Fruit fly (Drosophila melanogaster): ENCODE data around the gene CG14301.
A peak's percentile ranks its signal among the peaks of the same experiment; 100 is the strongest.

Gene CG14301

dm6 chr3R:18583881-18584545 lies 57.2 kb downstream of the CG14301 start (continued):
- TF ChIP-seq CG15011 (GFP tag; optimal IDR thresholded peaks at IDR 0.05) (peak; percentile 95), E2f1 (GFP tag; IDR thresholded peaks at IDR 0.05) (peak; percentile 95), btn (GFP tag; optimal IDR thresholded peaks at IDR 0.05) (peak; percentile 89), CG30020 (tag; optimal IDR thresholded peaks at IDR 0.05) (peak; percentile 86), tin (GFP tag; optimal IDR thresholded peaks at IDR 0.05) (peak; percentile 95), CG10366 (GFP tag; IDR thresholded peaks at IDR 0.05) (peak; percentile 91), CG18011 (GFP tag; optimal IDR thresholded peaks at IDR 0.05) (peak; percentile 85), jing (GFP tag; optimal IDR thresholded peaks at IDR 0.05) (peak; percentile 94), stc (GFP tag; IDR thresholded peaks at IDR 0.05) (peak; percentile 89), Nf-YB (GFP tag; optimal IDR thresholded peaks at IDR 0.05) (peak; percentile 89), CG1603 (tag; optimal IDR thresholded peaks at IDR 0.05) (peak; percentile 96), CG16779 (GFP tag; IDR thresholded peaks at IDR 0.05) (peak; percentile 80), Sry-β (GFP tag; optimal IDR thresholded peaks at IDR 0.05) (peak; percentile 77), C15 (GFP tag; IDR thresholded peaks at IDR 0.05) (peak; percentile 87), Atf6 (GFP tag; IDR thresholded peaks at IDR 0.05) (peak; percentile 96), Dll (GFP tag; IDR thresholded peaks at IDR 0.05; ENCODE audit: partially characterized antibody) (peak; percentile 9; the same call in 1 of the 4 replicates), CG8944 (GFP tag; optimal IDR thresholded peaks at IDR 0.05) (peak; percentile 97), sim (GFP tag; IDR thresholded peaks at IDR 0.05) (peak; percentile 84), en (GFP tag; optimal IDR thresholded peaks at IDR 0.05) (peak; percentile 91), TFAM (GFP tag; optimal IDR thresholded peaks at IDR 0.05) (peak; percentile 86), CG12942 (GFP tag; optimal IDR thresholded peaks at IDR 0.05) (peak; percentile 97), Ptx1 (GFP tag; IDR thresholded peaks at IDR 0.05) (peak; percentile 95), fu2 (GFP tag; optimal IDR thresholded peaks at IDR 0.05) (peak; percentile 92), bowl (GFP tag; IDR thresholded peaks at IDR 0.05) (peak; percentile 86), CG4854 (GFP tag; optimal IDR thresholded peaks at IDR 0.05) (peak; percentile 98), stwl (tag; optimal IDR thresholded peaks at IDR 0.05) (peak; percentile 43), Xrp1 (GFP tag; IDR thresholded peaks at IDR 0.05) (peak; percentile 96), CrebB (tag; optimal IDR thresholded peaks at IDR 0.05) (peak; percentile 94), CG7963 (GFP tag; IDR thresholded peaks at IDR 0.05; ENCODE audit: partially characterized antibody) (no peak), CG17359 (tag; optimal IDR thresholded peaks at IDR 0.05) (peak; percentile 97), mam (GFP tag; optimal IDR thresholded peaks at IDR 0.05) (peak; percentile 96), Atf3 (GFP tag; optimal IDR thresholded peaks at IDR 0.05) (peak; percentile 96), nom (GFP tag; optimal IDR thresholded peaks at IDR 0.05) (peak; percentile 73), CG10321 (GFP tag; IDR thresholded peaks at IDR 0.05) (peak; percentile 68), gro (GFP tag; optimal IDR thresholded peaks at IDR 0.05) (peak; percentile 97), CG31365 (tag; optimal IDR thresholded peaks at IDR 0.05) (peak; percentile 86), sd (tag; optimal IDR thresholded peaks at IDR 0.05) (peak; percentile 95), mirr (GFP tag; optimal IDR thresholded peaks at IDR 0.05) (peak; percentile 92), mld (GFP tag; IDR thresholded peaks at IDR 0.05; ENCODE audit: partially characterized antibody) (no peak), ATbp (GFP tag; optimal IDR thresholded peaks at IDR 0.05) (peak; percentile 98), CG6689 (GFP tag; IDR thresholded peaks at IDR 0.05) (peak; percentile 95), CG6765 (GFP tag; optimal IDR thresholded peaks at IDR 0.05) (peak; percentile 77), CG18262 (tag; optimal IDR thresholded peaks at IDR 0.05) (peak; percentile 99), Dbx (GFP tag; IDR thresholded peaks at IDR 0.05) (peak; percentile 96), bab2 (GFP tag; optimal IDR thresholded peaks at IDR 0.05) (peak; percentile 97), CG16813 (GFP tag; IDR thresholded peaks at IDR 0.05; ENCODE audit: partially characterized antibody) (no peak), CG6254 (GFP tag; optimal IDR thresholded peaks at IDR 0.05) (peak; percentile 92), CG3065 (GFP tag; optimal IDR thresholded peaks at IDR 0.05) (peak; percentile 92), tna (GFP tag; IDR thresholded peaks at IDR 0.05; ENCODE audit: partially characterized antibody) (no peak)
